Fruit fly (Drosophila melanogaster): ENCODE results near the gene ecd.

DNA sequence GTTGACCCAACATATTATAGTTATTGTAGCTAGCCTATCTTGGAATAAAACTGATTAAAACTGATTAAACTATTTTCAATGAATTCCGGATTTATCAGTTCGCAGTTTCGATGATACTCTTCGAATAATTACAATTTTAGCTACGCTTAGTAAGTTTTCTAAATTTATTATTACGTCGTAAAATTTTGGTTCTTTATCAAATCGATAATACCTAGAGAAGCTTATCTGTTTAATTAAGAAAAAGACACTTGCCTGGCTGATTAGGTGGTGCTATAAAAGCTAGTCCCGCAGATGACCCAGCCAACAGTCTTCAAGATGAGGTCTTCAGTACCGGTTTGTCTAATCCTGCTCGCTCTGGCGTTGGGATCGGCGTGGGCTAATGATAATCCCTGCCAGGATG is 2.9 kb upstream of the ecd start, which contains the start of gene CG32302:
- no peak for TF ChIP-seq CTCF (optimal IDR thresholded peaks at IDR 0.05)
- no peak for TF ChIP-seq CG8478 (optimal IDR thresholded peaks at IDR 0.05)
